Worm (Caenorhabditis elegans) whole organism, L3 larva: ENCODE results near the gene frpr-3.

Source experiments
- R02D3.7 ChIP-seq: fragments of 150-350 bp; optimal IDR thresholded peaks from 2 replicates; lab custom pipeline; 2014; ENCODE audit warnings: missing biosample characterization, missing genetic modification characterization
- ama-1 ChIP-seq: fragments of 150-350 bp; optimal IDR thresholded peaks from 2 replicates; lab custom pipeline; 2018
- ceh-28 ChIP-seq: fragments of 150-350 bp; optimal IDR thresholded peaks from 2 replicates; lab custom pipeline; 2014; ENCODE audit warnings: missing biosample characterization, missing genetic modification reagents, missing genetic modification characterization
- ceh-82 ChIP-seq: fragments of 150-350 bp; optimal IDR thresholded peaks from 2 replicates; lab custom pipeline; 2014; ENCODE audit warnings: missing biosample characterization, missing genetic modification characterization
- ceh-9 ChIP-seq: sonication (generic microtip); optimal IDR thresholded peaks from 2 replicates; lab custom pipeline; 2018; ENCODE audit warnings: missing biosample characterization, missing genetic modification characterization
- daf-12 ChIP-seq: fragments of 150-350 bp; optimal IDR thresholded peaks from 2 replicates; lab custom pipeline; 2014; ENCODE audit warnings: missing biosample characterization, missing genetic modification reagents, missing genetic modification characterization
- egl-5 ChIP-seq: fragments of 150-350 bp; optimal IDR thresholded peaks from 2 replicates; lab custom pipeline; 2017; ENCODE audit warnings: missing biosample characterization, missing genetic modification reagents, missing genetic modification characterization, inconsistent platforms
- elt-1 ChIP-seq: fragments of 150-350 bp; optimal IDR thresholded peaks from 2 replicates; lab custom pipeline; 2014; ENCODE audit warnings: missing biosample characterization, missing genetic modification characterization
- elt-2 ChIP-seq: sonication (generic microtip); optimal IDR thresholded peaks from 2 replicates; lab custom pipeline; 2016; ENCODE audit warnings: missing genetic modification reagents, mild to moderate bottlenecking, missing genetic modification characterization, missing compliant biosample characterization
- elt-3 ChIP-seq, 3 experiments: fragments of 150-350 bp in 1 of 3; sonication (generic microtip) in 2 of 3; optimal IDR thresholded peaks; 2 replicates in 2 of 3; 4 replicates in 1 of 3; lab custom pipeline; 2014 to 2017; ENCODE audit warnings: missing biosample characterization in 3 of 3, missing genetic modification characterization in 3 of 3
- eor-1 ChIP-seq, 2 experiments: fragments of 150-350 bp; optimal IDR thresholded peaks; 2 replicates each; lab custom pipeline; 2014 to 2018; ENCODE audit warnings: missing biosample characterization in 2 of 2, missing genetic modification characterization in 2 of 2
- fkh-10 ChIP-seq: sonication (generic microtip); optimal IDR thresholded peaks from 2 replicates; lab custom pipeline; 2017; ENCODE audit warnings: missing biosample characterization, missing genetic modification reagents, missing genetic modification characterization
- hmg-11 ChIP-seq: sonication (generic microtip); optimal IDR thresholded peaks from 2 replicates; lab custom pipeline; 2016; ENCODE audit warnings: missing genetic modification characterization, missing compliant biosample characterization
- jun-1 ChIP-seq: fragments of 150-350 bp; optimal IDR thresholded peaks from 2 replicates; lab custom pipeline; 2014; ENCODE audit warnings: missing biosample characterization, missing genetic modification reagents, missing genetic modification characterization
- lin-15B ChIP-seq: fragments of 150-350 bp; optimal IDR thresholded peaks from 2 replicates; lab custom pipeline; 2014; ENCODE audit warnings: missing biosample characterization, missing genetic modification characterization
- lin-39 ChIP-seq: fragments of 150-350 bp; optimal IDR thresholded peaks from 2 replicates; lab custom pipeline; 2018; ENCODE audit warnings: missing biosample characterization, missing genetic modification reagents, missing genetic modification characterization
- lsy-12 ChIP-seq: sonication (generic microtip); optimal IDR thresholded peaks from 2 replicates; lab custom pipeline; 2016; ENCODE audit warnings: mild to moderate bottlenecking, missing genetic modification characterization, missing compliant biosample characterization
- mml-1 ChIP-seq: fragments of 150-350 bp; sonication (generic microtip); optimal IDR thresholded peaks from 3 replicates; lab custom pipeline; 2014; ENCODE audit warnings: missing biosample characterization, missing genetic modification characterization
- nfya-1 ChIP-seq: sonication (generic microtip); optimal IDR thresholded peaks from 2 replicates; lab custom pipeline; 2017; ENCODE audit warnings: missing genetic modification characterization, mild to moderate bottlenecking, missing compliant biosample characterization, antibody characterized with exemption, moderate library complexity; ENCODE audit not compliant: insufficient read depth
- nhr-11 ChIP-seq: fragments of 150-350 bp; optimal IDR thresholded peaks from 2 replicates; lab custom pipeline; 2014; ENCODE audit warnings: missing biosample characterization, missing genetic modification characterization
- nhr-12 ChIP-seq: fragments of 150-350 bp; optimal IDR thresholded peaks from 2 replicates; lab custom pipeline; 2014; ENCODE audit warnings: missing biosample characterization, missing genetic modification characterization
- nhr-23 ChIP-seq: fragments of 150-350 bp; optimal IDR thresholded peaks from 2 replicates; lab custom pipeline; 2014; ENCODE audit warnings: missing biosample characterization, missing genetic modification reagents, missing genetic modification characterization
- nhr-25 ChIP-seq: sonication (generic microtip); optimal IDR thresholded peaks from 2 replicates; lab custom pipeline; 2017; ENCODE audit warnings: missing biosample characterization, missing genetic modification characterization
- nhr-43 ChIP-seq: sonication (generic microtip); optimal IDR thresholded peaks from 2 replicates; lab custom pipeline; 2016; ENCODE audit warnings: mild to moderate bottlenecking, missing genetic modification characterization, missing compliant biosample characterization; ENCODE audit not compliant: poor library complexity, severe bottlenecking
- nhr-76 ChIP-seq: fragments of 150-350 bp; sonication (generic microtip); optimal IDR thresholded peaks from 5 replicates; lab custom pipeline; 2014; ENCODE audit warnings: missing biosample characterization, missing genetic modification characterization
- nhr-77 ChIP-seq: fragments of 150-350 bp; optimal IDR thresholded peaks from 2 replicates; lab custom pipeline; 2014; ENCODE audit warnings: missing biosample characterization, missing genetic modification characterization
- pha-4 ChIP-seq: fragments of 150-350 bp; optimal IDR thresholded peaks from 2 replicates; lab custom pipeline; 2014; ENCODE audit warnings: missing biosample characterization, missing genetic modification reagents, missing genetic modification characterization
- pqm-1 ChIP-seq: fragments of 150-350 bp; optimal IDR thresholded peaks from 2 replicates; lab custom pipeline; 2017; ENCODE audit warnings: missing biosample characterization, missing genetic modification characterization, inconsistent platforms
- skn-1 ChIP-seq: fragments of 150-350 bp; optimal IDR thresholded peaks from 2 replicates; lab custom pipeline; 2014; ENCODE audit warnings: missing biosample characterization, missing genetic modification characterization
- snpc-4 ChIP-seq: fragments of 150-350 bp; optimal IDR thresholded peaks from 2 replicates; lab custom pipeline; 2014; ENCODE audit warnings: missing biosample characterization, missing genetic modification characterization
- tbx-2 ChIP-seq: sonication (generic microtip); optimal IDR thresholded peaks from 2 replicates; lab custom pipeline; 2016; ENCODE audit warnings: mild to moderate bottlenecking, missing genetic modification characterization, missing compliant biosample characterization
- unc-62 ChIP-seq: fragments of 150-350 bp; sonication (generic microtip); optimal IDR thresholded peaks from 4 replicates; lab custom pipeline; 2014; ENCODE audit warnings: missing biosample characterization, missing genetic modification reagents, missing genetic modification characterization
- ztf-4 ChIP-seq: fragments of 150-350 bp; optimal IDR thresholded peaks from 2 replicates; lab custom pipeline; 2014; ENCODE audit warnings: missing biosample characterization, missing genetic modification characterization

The frpr-3 gene

ce11 chrV:7728679-7729027 is 42.4 kb upstream of the frpr-3 start, which contains the start of gene Y97E10C.1:
Y97E10C.1 (plus strand) TSS chrV:7728879.
- TF ChIP-seq R02D3.7 (tag; lab: Kevin White, UChicago) (no peak), nhr-23 (tag; lab: Kevin White, UChicago) (no peak), eor-1 (tag; optimal IDR thresholded peaks at IDR 0.05; lab: Kevin White, UChicago) (no peak), nhr-11 (tag; lab: Kevin White, UChicago) (no peak), unc-62 (GFP tag; lab: Kevin White, UChicago) (no peak)

DNA sequence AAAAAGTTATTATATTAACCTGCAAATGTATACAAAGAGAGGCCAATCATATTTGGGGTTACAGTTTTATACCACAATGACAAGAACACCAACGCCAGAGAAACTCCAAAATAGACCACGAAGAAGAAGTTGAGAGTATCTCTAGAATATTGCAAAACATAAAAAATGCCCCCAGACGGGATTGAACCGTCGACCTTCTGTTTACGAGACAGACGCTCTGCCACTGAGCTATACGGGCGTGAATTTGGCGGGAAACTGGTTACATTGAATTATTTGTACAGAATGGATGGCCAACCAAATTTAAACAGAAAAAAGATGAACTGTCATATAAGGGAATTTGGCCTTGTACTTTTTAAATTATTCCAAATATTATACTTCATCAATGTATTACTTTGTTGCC is 40.6 kb upstream of the frpr-3 start:
- TF ChIP-seq jun-1 (tag; lab: Kevin White, UChicago) = peak; percentile 31
- TF ChIP-seq pqm-1 (tag; lab: Kevin White, UChicago) = no peak
- TF ChIP-seq elt-2 = peak; percentile 21
- no peak for TF ChIP-seq unc-62 (GFP tag; lab: Kevin White, UChicago)
- TF ChIP-seq nfya-1 (tag; lab: Kevin White, UChicago) = peak; percentile 45
- no peak for TF ChIP-seq ztf-4 (tag; lab: Kevin White, UChicago)
- TF ChIP-seq nhr-12 (tag; lab: Kevin White, UChicago) = no peak
- peak in 1 of 3 experiments; percentile 12 for TF ChIP-seq elt-3 (tag; optimal IDR thresholded peaks at IDR 0.05; lab: Kevin White, UChicago)
- peak; percentile 63 for TF ChIP-seq pha-4 (tag; lab: Kevin White, UChicago)
- no peak for TF ChIP-seq elt-1
- no peak for TF ChIP-seq daf-12 (tag; lab: Kevin White, UChicago)
- no peak for TF ChIP-seq skn-1 (tag; lab: Kevin White, UChicago)
- TF ChIP-seq nhr-76 (tag; lab: Kevin White, UChicago) = no peak
- TF ChIP-seq mml-1 = no peak
- peak; percentile 22 for TF ChIP-seq nhr-23 (tag; lab: Kevin White, UChicago)
- TF ChIP-seq lsy-12 (tag; lab: Kevin White, UChicago) = peak; percentile 40
- TF ChIP-seq nhr-43 (tag; lab: Kevin White, UChicago) = no peak
- TF ChIP-seq nhr-25 = peak; percentile 61

DNA sequence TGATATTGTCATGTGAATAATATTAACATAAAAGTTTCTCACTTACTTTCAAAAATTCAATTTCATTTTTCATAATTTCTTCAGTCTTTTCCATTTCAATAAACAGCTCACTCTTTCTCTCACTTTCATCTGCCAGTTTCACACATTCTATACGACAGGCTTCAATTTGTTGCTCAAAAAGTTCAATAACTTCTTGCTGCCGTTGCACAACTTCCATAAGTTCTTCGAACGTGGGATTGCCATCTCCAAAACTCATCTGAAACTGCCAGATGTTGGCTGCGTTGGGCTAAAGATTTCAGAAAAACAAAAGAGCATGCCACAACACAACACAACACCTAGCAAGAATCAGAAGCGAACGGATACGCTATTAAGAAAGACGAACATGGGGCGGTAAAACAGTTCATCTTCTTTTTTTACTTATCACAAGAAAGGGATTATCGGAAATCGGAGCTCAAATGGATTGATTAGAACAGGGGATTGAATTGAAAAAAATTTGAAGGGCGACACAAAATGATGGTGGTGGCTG is 37.8 kb upstream of the frpr-3 start:
- TF ChIP-seq lin-39 (tag; lab: Kevin White, UChicago) (no peak), ceh-28 (tag; lab: Kevin White, UChicago) (no peak), lsy-12 (tag; lab: Kevin White, UChicago) (no peak), ceh-82 (no peak)

DNA sequence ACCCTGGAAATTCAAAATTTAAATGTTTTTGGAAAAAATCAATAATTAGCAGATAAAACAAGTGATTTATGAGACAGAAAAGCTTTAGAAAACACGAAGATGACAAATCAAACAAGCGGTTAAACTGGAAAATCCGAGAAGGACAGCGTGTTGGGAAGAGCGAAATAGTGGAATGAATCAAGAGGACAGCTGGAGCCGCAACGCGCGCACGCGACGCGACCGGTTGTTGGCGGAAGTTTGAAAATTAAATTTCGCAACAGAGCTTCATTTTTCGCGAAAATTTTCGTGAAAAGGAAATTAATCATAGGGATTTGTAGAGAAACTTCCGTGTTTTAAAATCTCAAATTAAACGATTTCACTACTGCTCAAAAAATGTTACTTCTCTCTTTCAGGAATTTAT is 36.2 kb upstream of the frpr-3 start, which contains the start of gene clic-1:
Gene clic-1 (minus strand): TSS at position 3 of the 400 bp plus-strand sequence.
- TF ChIP-seq tbx-2 (tag; lab: Kevin White, UChicago) (no peak), skn-1 (tag; lab: Kevin White, UChicago) (peak; percentile 83), ceh-28 (tag; lab: Kevin White, UChicago) (peak; percentile 5), ceh-9 (no peak), lin-15B (tag; lab: Kevin White, UChicago) (peak; percentile 64), hmg-11 (tag; lab: Kevin White, UChicago) (peak; percentile 57), fkh-10 (peak; percentile 31), daf-12 (tag; lab: Kevin White, UChicago) (no peak), lin-39 (tag; lab: Kevin White, UChicago) (peak; percentile 82), nhr-25 (peak; percentile 65), elt-3 (tag; optimal IDR thresholded peaks at IDR 0.05; lab: Kevin White, UChicago) (no peak), pqm-1 (tag; lab: Kevin White, UChicago) (no peak), pha-4 (tag; lab: Kevin White, UChicago) (peak; percentile 77), nhr-77 (tag; lab: Kevin White, UChicago) (no peak), nfya-1 (tag; lab: Kevin White, UChicago) (peak; percentile 76), elt-2 (peak; percentile 4), egl-5 (tag; lab: Kevin White, UChicago) (peak; percentile 23), ama-1 (lab: Kevin White, UChicago) (peak; percentile 28), snpc-4 (tag; lab: Kevin White, UChicago) (peak; percentile 7), ztf-4 (tag; lab: Kevin White, UChicago) (no peak), nhr-23 (tag; lab: Kevin White, UChicago) (peak; percentile 66), nhr-12 (tag; lab: Kevin White, UChicago) (no peak)
